Worm (Caenorhabditis elegans) whole organism, L3 larva: ENCODE results near the gene str-33.

Source experiments
- R02D3.7 ChIP-seq: fragments of 150-350 bp; optimal IDR thresholded peaks from 2 replicates; lab custom pipeline; 2014; ENCODE audit warnings: missing biosample characterization, missing genetic modification characterization
- ama-1 ChIP-seq: fragments of 150-350 bp; optimal IDR thresholded peaks from 2 replicates; lab custom pipeline; 2018
- ceh-28 ChIP-seq: fragments of 150-350 bp; optimal IDR thresholded peaks from 2 replicates; lab custom pipeline; 2014; ENCODE audit warnings: missing biosample characterization, missing genetic modification reagents, missing genetic modification characterization
- ceh-82 ChIP-seq: fragments of 150-350 bp; optimal IDR thresholded peaks from 2 replicates; lab custom pipeline; 2014; ENCODE audit warnings: missing biosample characterization, missing genetic modification characterization
- elt-1 ChIP-seq: fragments of 150-350 bp; optimal IDR thresholded peaks from 2 replicates; lab custom pipeline; 2014; ENCODE audit warnings: missing biosample characterization, missing genetic modification characterization
- mdl-1 ChIP-seq: fragments of 150-350 bp; optimal IDR thresholded peaks from 2 replicates; lab custom pipeline; 2014; ENCODE audit warnings: missing biosample characterization, missing genetic modification characterization
- nhr-12 ChIP-seq: fragments of 150-350 bp; optimal IDR thresholded peaks from 2 replicates; lab custom pipeline; 2014; ENCODE audit warnings: missing biosample characterization, missing genetic modification characterization
- nhr-237 ChIP-seq: fragments of 150-350 bp; optimal IDR thresholded peaks from 2 replicates; lab custom pipeline; 2014; ENCODE audit warnings: missing biosample characterization, missing genetic modification characterization
- nhr-28 ChIP-seq: fragments of 150-350 bp; optimal IDR thresholded peaks from 2 replicates; lab custom pipeline; 2014; ENCODE audit warnings: missing biosample characterization, missing genetic modification characterization
- nhr-67 ChIP-seq: fragments of 150-350 bp; optimal IDR thresholded peaks from 2 replicates; lab custom pipeline; 2014; ENCODE audit warnings: missing biosample characterization, missing genetic modification characterization
- snpc-4 ChIP-seq: fragments of 150-350 bp; optimal IDR thresholded peaks from 2 replicates; lab custom pipeline; 2014; ENCODE audit warnings: missing biosample characterization, missing genetic modification characterization
- unc-62 ChIP-seq: fragments of 150-350 bp; sonication (generic microtip); optimal IDR thresholded peaks from 4 replicates; lab custom pipeline; 2014; ENCODE audit warnings: missing biosample characterization, missing genetic modification reagents, missing genetic modification characterization
- ztf-11 ChIP-seq: fragments of 150-350 bp; optimal IDR thresholded peaks from 2 replicates; lab custom pipeline; 2014; ENCODE audit warnings: missing biosample characterization, missing genetic modification characterization
- ztf-4 ChIP-seq: fragments of 150-350 bp; optimal IDR thresholded peaks from 2 replicates; lab custom pipeline; 2014; ENCODE audit warnings: missing biosample characterization, missing genetic modification characterization

DNA sequence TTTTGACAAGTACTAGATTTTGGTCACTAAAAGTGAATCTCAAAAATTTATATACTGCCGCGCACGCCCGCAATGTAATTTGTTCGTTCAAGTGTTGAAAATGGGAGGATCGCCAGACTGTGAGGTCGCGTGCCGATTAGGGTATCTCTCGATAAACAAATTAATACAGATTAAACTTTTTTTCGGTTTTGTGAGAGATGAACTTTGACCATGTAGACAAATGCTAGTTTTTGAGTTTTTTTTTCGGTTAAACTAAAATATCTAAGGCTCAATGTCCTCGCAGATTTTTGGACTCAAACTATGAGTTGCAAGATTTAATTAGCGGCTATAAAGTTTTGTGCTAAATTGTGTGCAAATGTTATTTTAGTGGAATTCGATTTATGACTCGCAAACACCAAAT is 41.4 kb downstream of the str-33 start, which contains the start of gene dhs-15:
- TF ChIP-seq ceh-28: no peak
- no peak for TF ChIP-seq unc-62 (GFP tag; lab: Kevin White, UChicago)
- no peak for TF ChIP-seq nhr-67 (tag; lab: Kevin White, UChicago)
- no peak for TF ChIP-seq nhr-12 (tag; lab: Kevin White, UChicago)
- no peak for TF ChIP-seq snpc-4 (tag; lab: Kevin White, UChicago)
- no peak for TF ChIP-seq nhr-28
- TF ChIP-seq R02D3.7 (tag; lab: Kevin White, UChicago): no peak
- TF ChIP-seq ceh-82 (tag; lab: Kevin White, UChicago): no peak
- no peak for TF ChIP-seq elt-1
- TF ChIP-seq nhr-237 (tag; lab: Kevin White, UChicago): no peak
- TF ChIP-seq ama-1: no peak
- TF ChIP-seq mdl-1: no peak
- no peak for TF ChIP-seq ztf-4 (tag; lab: Kevin White, UChicago)
- no peak for TF ChIP-seq ztf-11 (tag; lab: Kevin White, UChicago)
